Fruit fly (Drosophila melanogaster) whole organism, embryonic: ENCODE measurements around the gene NijC.
A peak's percentile ranks its signal among the peaks of the same experiment; 100 is the strongest.

Source experiments
- Awh ChIP-seq: fragments of 200-800 bp; sonication (Bioruptor generic); IDR thresholded peaks from 2 replicates; pipeline ENCODE4, ENCODE4 v1.3.6; 2022; ENCODE audit warnings: missing biosample characterization, missing genetic modification characterization
- B-H2 ChIP-seq: fragments of 200-800 bp; sonication (Bioruptor generic); optimal IDR thresholded peaks from 2 replicates; lab custom pipeline; 2018; ENCODE audit warnings: missing biosample characterization, mild to moderate bottlenecking, missing genetic modification characterization
- Blimp-1 ChIP-seq: fragments of 200-800 bp; sonication (Bioruptor generic); optimal IDR thresholded peaks from 3 replicates; lab custom pipeline; 2018; ENCODE audit warnings: missing biosample characterization, missing genetic modification characterization, mild to moderate bottlenecking, moderate library complexity, missing genetic modification reagents
- CG10431 ChIP-seq: fragments of 200-800 bp; sonication (Bioruptor generic); optimal IDR thresholded peaks from 3 replicates; lab custom pipeline; 2018; ENCODE audit warnings: missing biosample characterization, mild to moderate bottlenecking, missing genetic modification characterization
- CG10654 ChIP-seq: fragments of 200-800 bp; sonication (Bioruptor generic); optimal IDR thresholded peaks from 2 replicates; lab custom pipeline; 2016; ENCODE audit warnings: missing biosample characterization, missing genetic modification characterization
- CG11085 ChIP-seq: fragments of 200-800 bp; sonication (Bioruptor generic); IDR thresholded peaks from 2 replicates; pipeline ENCODE4 v1.3.6; 2022; ENCODE audit warnings: missing biosample characterization, missing genetic modification characterization
- CG11456 ChIP-seq: fragments of 200-800 bp; sonication (Bioruptor generic); IDR thresholded peaks from 3 replicates; pipeline ENCODE4 v1.3.6; 2022; ENCODE audit warnings: missing biosample characterization, missing genetic modification characterization
- CG12155 ChIP-seq: fragments of 200-800 bp; sonication (Bioruptor generic); optimal IDR thresholded peaks from 3 replicates; lab custom pipeline; 2016; ENCODE audit warnings: missing biosample characterization, missing genetic modification characterization
- CG13775 ChIP-seq: fragments of 200-800 bp; sonication (Bioruptor generic); optimal IDR thresholded peaks from 3 replicates; lab custom pipeline; 2017; ENCODE audit warnings: missing biosample characterization, mild to moderate bottlenecking, missing genetic modification characterization
- CG15073 ChIP-seq: fragments of 200-800 bp; sonication (Bioruptor generic); optimal IDR thresholded peaks from 2 replicates; lab custom pipeline; 2016; ENCODE audit warnings: missing biosample characterization, missing genetic modification characterization
- CG17385 ChIP-seq: fragments of 200-800 bp; sonication (Bioruptor generic); optimal IDR thresholded peaks from 3 replicates; lab custom pipeline; 2018; ENCODE audit warnings: missing biosample characterization, mild to moderate bottlenecking, missing genetic modification characterization
- CG1792 ChIP-seq: fragments of 200-800 bp; sonication (Bioruptor generic); optimal IDR thresholded peaks from 2 replicates; lab custom pipeline; 2016; ENCODE audit warnings: missing biosample characterization, missing genetic modification characterization
- CG32532 ChIP-seq: fragments of 200-800 bp; sonication (Bioruptor generic); IDR thresholded peaks from 2 replicates; pipeline ENCODE4 v1.3.6; 2022; ENCODE audit warnings: missing biosample characterization, missing genetic modification characterization
- CG3726 ChIP-seq: fragments of 200-800 bp; sonication (Bioruptor generic); IDR thresholded peaks from 3 replicates; pipeline ENCODE4, ENCODE4 v1.3.6; 2022; ENCODE audit warnings: missing biosample characterization, missing genetic modification characterization
- CG5953 ChIP-seq: fragments of 200-800 bp; sonication (Bioruptor generic); IDR thresholded peaks from 2 replicates; pipeline ENCODE4 v1.3.6; 2022; ENCODE audit warnings: missing biosample characterization, missing genetic modification characterization
- CG7963 ChIP-seq: fragments of 200-800 bp; sonication (Bioruptor generic); IDR thresholded peaks from 3 replicates; pipeline ENCODE4 v1.3.6; 2022; ENCODE audit warnings: missing biosample characterization, missing genetic modification characterization; ENCODE audit not compliant: partially characterized antibody
- CoRest ChIP-seq: fragments of 200-800 bp; sonication (Bioruptor generic); optimal IDR thresholded peaks from 3 replicates; lab custom pipeline; 2018; ENCODE audit warnings: missing biosample characterization, mild to moderate bottlenecking, missing genetic modification characterization, moderate library complexity
- Dll ChIP-seq: fragments of 200-800 bp; sonication (Bioruptor generic); IDR thresholded peaks from 4 replicates; pipeline ENCODE4 v1.3.6; 2022; ENCODE audit warnings: missing biosample characterization, missing genetic modification characterization; ENCODE audit not compliant: partially characterized antibody
- Drgx ChIP-seq: fragments of 200-800 bp; sonication (Bioruptor generic); IDR thresholded peaks from 2 replicates; pipeline ENCODE4 v1.3.6; 2022; ENCODE audit warnings: missing biosample characterization, missing genetic modification characterization
- Fer3 ChIP-seq: fragments of 200-800 bp; sonication (Bioruptor generic); optimal IDR thresholded peaks from 2 replicates; lab custom pipeline; 2018; ENCODE audit warnings: missing biosample characterization, mild to moderate bottlenecking, missing genetic modification characterization, moderate library complexity
- Gsc ChIP-seq: fragments of 200-800 bp; sonication (Bioruptor generic); IDR thresholded peaks from 2 replicates; pipeline ENCODE4 v1.3.6; 2022; ENCODE audit warnings: missing biosample characterization, missing genetic modification characterization
- HLH3B ChIP-seq: fragments of 200-800 bp; sonication (Bioruptor generic); IDR thresholded peaks from 2 replicates; pipeline ENCODE4 v1.3.6; 2022; ENCODE audit warnings: missing biosample characterization, missing genetic modification characterization
- Hmr ChIP-seq: fragments of 200-800 bp; sonication (Bioruptor generic); optimal IDR thresholded peaks from 3 replicates; lab custom pipeline; 2017; ENCODE audit warnings: mild to moderate bottlenecking, missing biosample characterization, missing genetic modification reagents, missing genetic modification characterization
- MESR4 ChIP-seq: fragments of 200-800 bp; sonication (Bioruptor generic); optimal IDR thresholded peaks from 2 replicates; lab custom pipeline; 2018; ENCODE audit warnings: missing biosample characterization, mild to moderate bottlenecking, missing genetic modification characterization, moderate library complexity
- Sox100B ChIP-seq: fragments of 200-800 bp; sonication (Bioruptor generic); optimal IDR thresholded peaks from 3 replicates; lab custom pipeline; 2018; ENCODE audit warnings: missing biosample characterization, mild to moderate bottlenecking, missing genetic modification characterization
- Sox102F ChIP-seq: fragments of 200-800 bp; sonication (Bioruptor generic); optimal IDR thresholded peaks from 2 replicates; lab custom pipeline; 2018; ENCODE audit warnings: missing biosample characterization, mild to moderate bottlenecking, missing genetic modification characterization, moderate library complexity
- Ssrp ChIP-seq: fragments of 200-800 bp; sonication (Bioruptor generic); optimal IDR thresholded peaks from 2 replicates; lab custom pipeline; 2018; ENCODE audit warnings: missing biosample characterization, mild to moderate bottlenecking, missing genetic modification characterization, moderate library complexity
- Tbp ChIP-seq: fragments of >200 bp; optimal IDR thresholded peaks from 2 replicates; lab custom pipeline; 2018; ENCODE audit warnings: missing biosample characterization, missing genetic modification characterization
- ac ChIP-seq: fragments of 200-800 bp; sonication (Bioruptor generic); optimal IDR thresholded peaks from 3 replicates; lab custom pipeline; 2017; ENCODE audit warnings: missing biosample characterization, mild to moderate bottlenecking, missing genetic modification characterization
- cas ChIP-seq: fragments of 200-800 bp; sonication (Bioruptor generic); IDR thresholded peaks from 2 replicates; pipeline ENCODE4 v1.3.6; 2022; ENCODE audit warnings: missing biosample characterization, missing genetic modification characterization
- chinmo ChIP-seq: fragments of 200-800 bp; sonication (Bioruptor generic); IDR thresholded peaks from 4 replicates; pipeline ENCODE4 v1.3.6; 2022; ENCODE audit warnings: missing biosample characterization, missing genetic modification characterization; ENCODE audit not compliant: partially characterized antibody
- ci ChIP-seq: fragments of 200-800 bp; sonication (Bioruptor generic); IDR thresholded peaks from 3 replicates; pipeline ENCODE4 v1.3.6; 2022; ENCODE audit warnings: missing biosample characterization, missing genetic modification characterization
- dpn ChIP-seq, 2 experiments: fragments of 200-800 bp; sonication (Bioruptor generic); optimal IDR thresholded peaks; 3 replicates each; lab custom pipeline; 2016; ENCODE audit warnings: missing biosample characterization in 2 of 2, missing genetic modification characterization in 2 of 2
- fd3F ChIP-seq: fragments of 200-800 bp; sonication (Bioruptor generic); optimal IDR thresholded peaks from 2 replicates; lab custom pipeline; 2018; ENCODE audit warnings: missing biosample characterization, mild to moderate bottlenecking, missing genetic modification characterization, moderate library complexity
- grn ChIP-seq: fragments of 200-800 bp; sonication (Bioruptor generic); optimal IDR thresholded peaks from 3 replicates; lab custom pipeline; 2017; ENCODE audit warnings: missing biosample characterization, missing genetic modification characterization
- hb ChIP-seq: fragments of 200-800 bp; sonication (Bioruptor generic); IDR thresholded peaks from 3 replicates; pipeline ENCODE4 v1.3.6; 2022; ENCODE audit warnings: missing biosample characterization, missing genetic modification characterization; ENCODE audit not compliant: partially characterized antibody
- ken ChIP-seq: fragments of 200-800 bp; sonication (Bioruptor generic); IDR thresholded peaks from 3 replicates; pipeline ENCODE4 v1.3.6; 2022; ENCODE audit warnings: missing biosample characterization, missing genetic modification characterization
- lmd ChIP-seq: fragments of 200-800 bp; sonication (Bioruptor generic); IDR thresholded peaks from 2 replicates; pipeline ENCODE4 v1.3.6; 2022; ENCODE audit warnings: missing biosample characterization, missing genetic modification characterization
- mirr ChIP-seq: fragments of 200-800 bp; sonication (Bioruptor generic); optimal IDR thresholded peaks from 3 replicates; lab custom pipeline; 2018; ENCODE audit warnings: missing biosample characterization, mild to moderate bottlenecking, missing genetic modification characterization
- nmo ChIP-seq: fragments of 200-800 bp; sonication (Bioruptor generic); optimal IDR thresholded peaks from 2 replicates; lab custom pipeline; 2018; ENCODE audit warnings: missing biosample characterization, mild to moderate bottlenecking, missing genetic modification characterization, moderate library complexity
- oc ChIP-seq: fragments of 200-800 bp; sonication (Bioruptor generic); optimal IDR thresholded peaks from 2 replicates; lab custom pipeline; 2018; ENCODE audit warnings: missing biosample characterization, mild to moderate bottlenecking, missing genetic modification characterization, moderate library complexity
- row ChIP-seq: fragments of 200-800 bp; sonication (Bioruptor generic); IDR thresholded peaks from 3 replicates; pipeline ENCODE4 v1.3.6; 2022; ENCODE audit warnings: missing biosample characterization, missing genetic modification characterization
- schlank ChIP-seq: fragments of 200-800 bp; sonication (Bioruptor generic); optimal IDR thresholded peaks from 2 replicates; lab custom pipeline; 2018; ENCODE audit warnings: missing biosample characterization, mild to moderate bottlenecking, missing genetic modification characterization
- unc-4 ChIP-seq: fragments of 200-800 bp; sonication (Bioruptor generic); IDR thresholded peaks from 2 replicates; pipeline ENCODE4 v1.3.6; 2022; ENCODE audit warnings: missing biosample characterization, missing genetic modification characterization; ENCODE audit not compliant: partially characterized antibody
- vvl ChIP-seq: fragments of 200-800 bp; sonication (Bioruptor generic); IDR thresholded peaks from 2 replicates; pipeline ENCODE4 v1.3.6; 2022; ENCODE audit warnings: missing biosample characterization, missing genetic modification characterization
- wek ChIP-seq: fragments of 200-800 bp; sonication (Bioruptor generic); optimal IDR thresholded peaks from 3 replicates; lab custom pipeline; 2018; ENCODE audit warnings: missing biosample characterization, mild to moderate bottlenecking, missing genetic modification characterization, moderate library complexity

NijC gene

dm6 chr3R:12662531-12662930 is 32.4 kb upstream of the NijC start, which contains the start of gene CG14395:
Gene CG14395, plus strand, starts transcription at chr3R:12662831.
- TF ChIP-seq vvl (GFP tag; lab: Robert Waterston, UW) = 0 out of 2 replicates have a peak, but pooled peaks have one; percentile 27
- TF ChIP-seq oc (tag; lab: Kevin White, UChicago) = peak; percentile 25
- peak; percentile 18; the same call in 1 of the 3 replicates for TF ChIP-seq CG3726 (GFP tag; lab: Robert Waterston, UW)
- peak; percentile 50 for TF ChIP-seq Blimp-1 (GFP tag; lab: Kevin White, UChicago)
- no peak for TF ChIP-seq CG17385 (GFP tag; lab: Kevin White, UChicago)
- no peak for TF ChIP-seq CoRest (tag; lab: Kevin White, UChicago)
- TF ChIP-seq ci (GFP tag; lab: Robert Waterston, UW) = 0 out of 3 replicates have a peak, but pooled peaks have one; percentile 19
- no peak for TF ChIP-seq cas
- TF ChIP-seq Gsc = no peak
- TF ChIP-seq CG5953 (GFP tag; lab: Robert Waterston, UW) = no peak
- no peak for TF ChIP-seq HLH3B (GFP tag; lab: Robert Waterston, UW)
- no peak for TF ChIP-seq Sox102F (GFP tag; lab: Kevin White, UChicago)
- TF ChIP-seq lmd (GFP tag; lab: Robert Waterston, UW) = peak; percentile 15; the same call in 1 of the 2 replicates
- TF ChIP-seq Drgx = peak; percentile 29; the same call in 1 of the 2 replicates
- 0 out of 2 replicates have a peak, but pooled peaks have one; percentile 14 for TF ChIP-seq CG11085 (GFP tag; lab: Robert Waterston, UW)
- no peak for TF ChIP-seq mirr (GFP tag; lab: Kevin White, UChicago)
- no peak for TF ChIP-seq Sox100B (GFP tag; lab: Kevin White, UChicago)
- TF ChIP-seq ken = 0 out of 3 replicates have a peak, but pooled peaks have one; percentile 18
- TF ChIP-seq CG7963 (GFP tag; lab: Robert Waterston, UW) = no peak
- no peak for TF ChIP-seq fd3F (GFP tag; lab: Kevin White, UChicago)
- no peak for TF ChIP-seq unc-4 (GFP tag; lab: Robert Waterston, UW)
- no peak for TF ChIP-seq hb (GFP tag; lab: Robert Waterston, UW)
- TF ChIP-seq schlank (tag; lab: Kevin White, UChicago) = no peak
- TF ChIP-seq, all 482 proteins: peak for 9

dm6 chr3R:12666206-12666834 is 28.6 kb upstream of the NijC start:
- TF ChIP-seq Tbp (GFP tag; lab: Kevin White, UChicago) = no peak
- no peak for TF ChIP-seq CG10654
- peak; percentile 73 for TF ChIP-seq Awh (GFP tag; lab: Robert Waterston, UW)
- TF ChIP-seq grn (GFP tag; lab: Kevin White, UChicago) = no peak
- no peak for TF ChIP-seq MESR4
- peak; percentile 94 for TF ChIP-seq Blimp-1 (GFP tag; lab: Kevin White, UChicago)

dm6 chr3R:12674041-12674623 is 20.8 kb upstream of the NijC start, which contains the start of gene Gnmt:
Gene Gnmt, plus strand, starts transcription at chr3R:12674608.
- TF ChIP-seq chinmo = 0 out of 4 replicates have a peak, but pooled peaks have one; percentile 19
- TF ChIP-seq wek = no peak
- no peak for TF ChIP-seq CG13775 (GFP tag; lab: Kevin White, UChicago)
- TF ChIP-seq dpn (GFP tag; optimal IDR thresholded peaks at IDR 0.05; lab: Kevin White, UChicago) = no peak
- TF ChIP-seq row (GFP tag; lab: Robert Waterston, UW) = peak; percentile 52; the same call in 2 of the 3 replicates
- TF ChIP-seq ac = no peak
- TF ChIP-seq Ssrp = no peak
- TF ChIP-seq CG32532 (GFP tag; lab: Robert Waterston, UW) = peak; percentile 33; the same call in 1 of the 2 replicates
- no peak for TF ChIP-seq CG10431
- no peak for TF ChIP-seq CG12155 (GFP tag; lab: Kevin White, UChicago)
- no peak for TF ChIP-seq B-H2 (GFP tag; lab: Kevin White, UChicago)
- no peak for TF ChIP-seq CG11456 (GFP tag; lab: Robert Waterston, UW)
- no peak for TF ChIP-seq CG15073 (GFP tag; lab: Kevin White, UChicago)
- TF ChIP-seq Fer3 (tag; lab: Kevin White, UChicago) = peak; percentile 40
- no peak for TF ChIP-seq Dll (GFP tag; lab: Robert Waterston, UW)
- no peak for TF ChIP-seq CG1792 (GFP tag; lab: Kevin White, UChicago)
- peak; percentile 21 for TF ChIP-seq Hmr
- peak; percentile 5 for TF ChIP-seq nmo (GFP tag; lab: Kevin White, UChicago)
